Worm (Caenorhabditis elegans) whole organism, L4 larva: ENCODE data around the gene C09B7.2.

Experiments
- F10B5.3 ChIP-seq: sonication (generic microtip); optimal IDR thresholded peaks from 2 replicates; lab custom pipeline; 2016; ENCODE audit warnings: mild to moderate bottlenecking, missing genetic modification characterization, missing compliant biosample characterization
- F37D6.2 ChIP-seq: sonication (generic microtip); optimal IDR thresholded peaks from 2 replicates; lab custom pipeline; 2016; ENCODE audit warnings: mild to moderate bottlenecking, missing genetic modification characterization, missing compliant biosample characterization
- F49E8.2 ChIP-seq: sonication (generic microtip); optimal IDR thresholded peaks from 2 replicates; lab custom pipeline; 2016; ENCODE audit warnings: missing compliant biosample characterization, mild to moderate bottlenecking, missing genetic modification characterization, borderline replicate concordance
- T20F7.1 ChIP-seq: fragments of 200-800 bp; sonication (Bioruptor generic); optimal IDR thresholded peaks from 2 replicates; lab custom pipeline; 2018; ENCODE audit warnings: mild to moderate bottlenecking, missing genetic modification characterization, missing compliant biosample characterization
- T26A8.4 ChIP-seq: fragments of 200-800 bp; sonication (Bioruptor generic); IDR thresholded peaks from 2 replicates; pipeline ENCODE4 v1.3.6; 2022; ENCODE audit warnings: missing genetic modification characterization, missing compliant biosample characterization
- Y48G9A.11 ChIP-seq: fragments of 200-800 bp; sonication (Bioruptor generic); IDR thresholded peaks from 2 replicates; pipeline ENCODE4 v1.3.6; 2022; ENCODE audit warnings: missing genetic modification reagents, missing genetic modification characterization, missing compliant biosample characterization
- arid-1 ChIP-seq: fragments of 200-800 bp; sonication (Bioruptor generic); conservative IDR thresholded peaks from 2 replicates; pipeline ENCODE4 v1.3.6; 2022; ENCODE audit warnings: missing genetic modification reagents, missing genetic modification characterization, missing compliant biosample characterization
- attf-4 ChIP-seq: sonication (generic microtip); optimal IDR thresholded peaks from 3 replicates; lab custom pipeline; 2017; ENCODE audit warnings: missing biosample characterization, missing genetic modification characterization
- ceh-20 ChIP-seq: fragments of 200-800 bp; sonication (Bioruptor generic); IDR thresholded peaks from 2 replicates; pipeline ENCODE4 v1.3.6; 2022; ENCODE audit warnings: missing genetic modification reagents, missing genetic modification characterization, missing compliant biosample characterization
- daf-16 ChIP-seq, 3 experiments: sonication (generic microtip); optimal IDR thresholded peaks; 2 replicates each; lab custom pipeline; 2016 to 2017; ENCODE audit warnings: missing genetic modification characterization in 3 of 3, missing genetic modification reagents in 3 of 3, mild to moderate bottlenecking in 2 of 3, missing compliant biosample characterization in 2 of 3, missing biosample characterization in 1 of 3, moderate library complexity in 1 of 3
- dmd-6 ChIP-seq: fragments of 200-800 bp; sonication (Bioruptor generic); IDR thresholded peaks from 2 replicates; pipeline ENCODE4 v1.3.6; 2022; ENCODE audit warnings: missing genetic modification reagents, missing genetic modification characterization, missing compliant biosample characterization
- dpl-1 ChIP-seq: fragments of 150-350 bp; optimal IDR thresholded peaks from 2 replicates; lab custom pipeline; 2014; ENCODE audit warnings: missing biosample characterization, missing genetic modification reagents, missing genetic modification characterization
- duxl-1 ChIP-seq: sonication (generic microtip); optimal IDR thresholded peaks from 2 replicates; lab custom pipeline; 2016; ENCODE audit warnings: mild to moderate bottlenecking, missing genetic modification characterization, moderate library complexity, missing compliant biosample characterization; ENCODE audit not compliant: poor library complexity
- dve-1 ChIP-seq: sonication (generic microtip); optimal IDR thresholded peaks from 2 replicates; lab custom pipeline; 2017; ENCODE audit warnings: antibody characterized with exemption, mild to moderate bottlenecking, missing genetic modification characterization, missing compliant biosample characterization; ENCODE audit not compliant: insufficient read depth
- fkh-10 ChIP-seq: fragments of 150-350 bp; optimal IDR thresholded peaks from 2 replicates; lab custom pipeline; 2014; ENCODE audit warnings: missing biosample characterization, missing genetic modification reagents, missing genetic modification characterization
- hif-1 ChIP-seq, 2 experiments: sonication (generic microtip); optimal IDR thresholded peaks; 2 replicates each; lab custom pipeline; 2016 to 2017; ENCODE audit warnings: missing compliant biosample characterization in 2 of 2, missing genetic modification characterization in 2 of 2, missing genetic modification reagents in 2 of 2, missing genotype in 2 of 2, mild to moderate bottlenecking in 1 of 2
- hlh-11 ChIP-seq: fragments of 200-800 bp; sonication (Bioruptor generic); optimal IDR thresholded peaks from 2 replicates; lab custom pipeline; 2018; ENCODE audit warnings: mild to moderate bottlenecking, missing genetic modification characterization, missing compliant biosample characterization
- hlh-30 ChIP-seq: sonication (generic microtip); optimal IDR thresholded peaks from 2 replicates; lab custom pipeline; 2017; ENCODE audit warnings: antibody characterized with exemption, mild to moderate bottlenecking, missing genetic modification characterization, missing compliant biosample characterization; ENCODE audit not compliant: insufficient read depth
- hmg-1.1 ChIP-seq: fragments of 200-800 bp; sonication (Bioruptor generic); IDR thresholded peaks from 2 replicates; pipeline ENCODE4 v1.3.6; 2022; ENCODE audit warnings: missing genetic modification reagents, missing genetic modification characterization, missing compliant biosample characterization
- jun-1 ChIP-seq: fragments of 150-350 bp; optimal IDR thresholded peaks from 2 replicates; lab custom pipeline; 2014; ENCODE audit warnings: missing biosample characterization, missing genetic modification reagents, missing genetic modification characterization
- lin-13 ChIP-seq: fragments of 150-350 bp; optimal IDR thresholded peaks from 2 replicates; lab custom pipeline; 2014; ENCODE audit warnings: missing biosample characterization, missing genetic modification reagents, missing genetic modification characterization
- lin-15B ChIP-seq: fragments of 150-350 bp; sonication (generic microtip); optimal IDR thresholded peaks from 3 replicates; lab custom pipeline; 2014; ENCODE audit warnings: missing biosample characterization, missing genetic modification characterization
- lin-29 ChIP-seq: fragments of 200-800 bp; sonication (Bioruptor generic); IDR thresholded peaks from 2 replicates; pipeline ENCODE4 v1.3.6; 2022; ENCODE audit warnings: missing genetic modification reagents, missing genetic modification characterization, missing compliant biosample characterization
- lin-38 ChIP-seq: fragments of 200-800 bp; sonication (Bioruptor generic); IDR thresholded peaks from 2 replicates; pipeline ENCODE4 v1.3.6; 2022; ENCODE audit warnings: missing genetic modification reagents, missing genetic modification characterization, missing compliant biosample characterization
- lsy-2 ChIP-seq, 2 experiments: fragments of 150-350 bp in 1 of 2; sonication (generic microtip) in 1 of 2; optimal IDR thresholded peaks; 2 replicates each; lab custom pipeline; 2014 to 2017; ENCODE audit warnings: missing biosample characterization in 2 of 2, missing genetic modification characterization in 2 of 2
- mdl-1 ChIP-seq, 2 experiments: fragments of 150-350 bp in 1 of 2; sonication (generic microtip) in 1 of 2; optimal IDR thresholded peaks; 2 replicates each; lab custom pipeline; 2014 to 2017; ENCODE audit warnings: missing biosample characterization in 2 of 2, missing genetic modification characterization in 2 of 2
- mdt-29 ChIP-seq: fragments of 200-800 bp; sonication (Bioruptor generic); IDR thresholded peaks from 2 replicates; pipeline ENCODE4 v1.3.6; 2022; ENCODE audit warnings: missing genetic modification reagents, missing genetic modification characterization, missing compliant biosample characterization
- mep-1 ChIP-seq: fragments of 150-350 bp; sonication (generic microtip); optimal IDR thresholded peaks from 3 replicates; lab custom pipeline; 2014; ENCODE audit warnings: missing biosample characterization, missing genetic modification characterization
- mes-2 ChIP-seq: sonication (generic microtip); optimal IDR thresholded peaks from 2 replicates; lab custom pipeline; 2016; ENCODE audit warnings: missing genotype, mild to moderate bottlenecking, missing genetic modification characterization, missing compliant biosample characterization; ENCODE audit not compliant: poor library complexity, severe bottlenecking
- nhr-11 ChIP-seq: fragments of 150-350 bp; optimal IDR thresholded peaks from 2 replicates; lab custom pipeline; 2014; ENCODE audit warnings: missing biosample characterization, missing genetic modification characterization
- nhr-237 ChIP-seq: sonication (generic microtip); optimal IDR thresholded peaks from 2 replicates; lab custom pipeline; 2017; ENCODE audit warnings: missing biosample characterization, missing genetic modification characterization
- nhr-28 ChIP-seq: fragments of 150-350 bp; optimal IDR thresholded peaks from 2 replicates; lab custom pipeline; 2014; ENCODE audit warnings: missing biosample characterization, missing genetic modification characterization
- nhr-48 ChIP-seq: sonication (generic microtip); optimal IDR thresholded peaks from 2 replicates; lab custom pipeline; 2016; ENCODE audit warnings: mild to moderate bottlenecking, missing genetic modification characterization, missing compliant biosample characterization
- nhr-6 ChIP-seq: fragments of 150-350 bp; optimal IDR thresholded peaks from 2 replicates; lab custom pipeline; 2014; ENCODE audit warnings: missing biosample characterization, missing genetic modification characterization
- nhr-77 ChIP-seq: fragments of 150-350 bp; optimal IDR thresholded peaks from 2 replicates; lab custom pipeline; 2014; ENCODE audit warnings: missing biosample characterization, missing genetic modification characterization
- pha-4 ChIP-seq, 2 experiments: fragments of 150-350 bp in 1 of 2; fragments of 200-800 bp in 1 of 2; sonication (Bioruptor generic) in 1 of 2; IDR thresholded peaks in 1 of 2; optimal IDR thresholded peaks in 1 of 2; 2 replicates each; pipeline versions ENCODE4 v1.3.6 to Lab custom; 2014 to 2022; ENCODE audit warnings: missing genetic modification characterization in 2 of 2, missing genetic modification reagents in 2 of 2, missing biosample characterization in 1 of 2, missing compliant biosample characterization in 1 of 2
- rbr-2 ChIP-seq: sonication (generic microtip); optimal IDR thresholded peaks from 2 replicates; lab custom pipeline; 2016; ENCODE audit warnings: missing genotype, missing genetic modification characterization, missing compliant biosample characterization
- set-16 ChIP-seq: fragments of 200-800 bp; sonication (Bioruptor generic); IDR thresholded peaks from 2 replicates; pipeline ENCODE4 v1.3.6; 2022; ENCODE audit warnings: missing genetic modification reagents, missing genetic modification characterization, missing compliant biosample characterization
- skn-1 ChIP-seq: fragments of 150-350 bp; optimal IDR thresholded peaks from 2 replicates; lab custom pipeline; 2014; ENCODE audit warnings: missing biosample characterization, missing genetic modification characterization
- tra-1 ChIP-seq: fragments of 200-800 bp; sonication (Bioruptor generic); IDR thresholded peaks from 2 replicates; pipeline ENCODE4 v1.3.6; 2022; ENCODE audit warnings: missing genetic modification reagents, missing genetic modification characterization, missing compliant biosample characterization
- unc-62 ChIP-seq, 3 experiments: fragments of 150-350 bp in 1 of 3; sonication (generic microtip); optimal IDR thresholded peaks in 2 of 3; peaks in 1 of 3; 1 replicate in 1 of 3; 2 replicates in 2 of 3; lab custom pipeline; 2014 to 2017; ENCODE audit warnings: missing biosample characterization in 3 of 3, missing genetic modification characterization in 3 of 3, missing genetic modification reagents in 3 of 3, missing genotype in 1 of 3
- ztf-11 ChIP-seq: fragments of 150-350 bp; optimal IDR thresholded peaks from 2 replicates; lab custom pipeline; 2014; ENCODE audit warnings: missing biosample characterization, missing genetic modification characterization

C09B7.2 gene

DNA sequence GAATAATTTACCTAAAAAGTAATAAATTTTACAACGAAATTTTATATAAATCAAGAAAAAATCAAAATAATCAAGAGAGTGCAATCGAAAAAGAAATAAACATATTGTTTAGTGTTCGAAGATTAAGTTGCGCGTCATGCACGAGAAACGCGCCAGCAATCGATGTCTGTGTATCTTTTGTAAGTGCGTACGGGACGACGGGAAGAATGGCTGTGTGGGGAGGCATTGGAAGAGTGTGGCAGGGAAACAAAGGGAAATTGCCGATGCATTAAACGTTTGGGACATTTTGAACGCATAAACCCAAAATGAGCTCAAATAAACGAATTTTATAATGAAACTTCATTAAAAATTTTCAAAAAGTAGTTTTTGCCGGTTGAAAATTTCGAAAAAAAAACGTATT is 19.2 kb downstream of the C09B7.2 start, which contains the start of gene immt-1 (continued):
- TF ChIP-seq fkh-10 (GFP tag; lab: Kevin White, UChicago) (peak; percentile 44), jun-1 (no peak)

DNA sequence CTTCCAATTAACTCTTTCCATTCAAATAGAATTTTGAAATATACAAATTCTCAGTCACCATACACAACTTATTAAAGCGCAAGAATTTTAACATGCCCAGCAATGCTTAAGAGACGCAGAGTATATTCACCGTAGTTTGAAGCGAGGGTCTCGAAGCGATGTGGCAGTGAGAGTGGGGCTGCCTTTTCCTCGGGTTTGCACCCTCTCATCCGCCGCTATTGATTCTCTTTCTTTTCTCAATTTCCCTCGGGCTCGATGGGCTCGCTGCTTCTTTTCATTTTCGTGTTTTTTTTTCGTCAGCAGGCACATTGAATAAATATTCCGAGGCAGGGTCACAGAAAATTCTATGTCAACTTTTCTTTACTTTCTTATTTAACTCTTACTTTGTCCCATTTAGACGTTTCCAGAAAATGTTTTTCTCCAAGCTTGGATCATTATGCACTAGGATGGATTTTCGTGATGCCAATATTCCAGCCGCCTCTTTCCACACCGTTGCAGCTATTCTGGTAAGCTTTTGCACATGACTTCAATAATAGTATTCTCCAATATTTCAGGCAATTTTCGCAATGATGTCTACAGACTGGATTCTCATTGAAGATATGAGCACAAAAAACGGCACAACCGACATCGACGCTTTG is 20.8 kb downstream of the C09B7.2 start, which contains the start of gene T14G11.1:
T14G11.1 (plus strand) TSS at position 408 of the 638 bp plus-strand sequence.
- TF ChIP-seq lin-15B (tag; lab: Kevin White, UChicago) (no peak), skn-1 (no peak), dpl-1 (peak; percentile 36), ceh-20 (no peak), set-16 (GFP tag; lab: Robert Waterston, UW) (peak; percentile 34; the same call in 1 of the 2 replicates), mes-2 (tag; lab: Kevin White, UChicago) (peak; percentile 83), hif-1 (tag; optimal IDR thresholded peaks at IDR 0.05; lab: Kevin White, UChicago) (peak in 1 of 2 experiments; percentile 57), lin-29 (GFP tag; lab: Robert Waterston, UW) (no peak), dve-1 (tag; lab: Kevin White, UChicago) (peak; percentile 69), ztf-11 (tag; lab: Kevin White, UChicago) (no peak), fkh-10 (GFP tag; lab: Kevin White, UChicago) (peak; percentile 70), tra-1 (GFP tag; lab: Robert Waterston, UW) (no peak), hmg-1.1 (GFP tag; lab: Robert Waterston, UW) (peak; percentile 82), nhr-237 (tag; lab: Kevin White, UChicago) (no peak), nhr-11 (peak; percentile 46), T26A8.4 (peak; percentile 53; the same call in 1 of the 2 replicates), F37D6.2 (tag; lab: Kevin White, UChicago) (peak; percentile 19), lin-38 (GFP tag; lab: Robert Waterston, UW) (no peak), daf-16 (GFP tag; optimal IDR thresholded peaks at IDR 0.05; lab: Kevin White, UChicago) (peak in 1 of 2 experiments; percentile 26), daf-16 (tag; optimal IDR thresholded peaks at IDR 0.05; lab: Kevin White, UChicago) (peak; percentile 49), pha-4 (GFP tag; IDR thresholded peaks at IDR 0.05; lab: Robert Waterston, UW) (no peak), pha-4 (tag; optimal IDR thresholded peaks at IDR 0.05; lab: Kevin White, UChicago) (peak; percentile 7), lsy-2 (tag; optimal IDR thresholded peaks at IDR 0.05; lab: Kevin White, UChicago) (peak; percentile 91 to 98), nhr-48 (peak; percentile 9), lin-13 (GFP tag; lab: Kevin White, UChicago) (peak; percentile 43), Y48G9A.11 (GFP tag; lab: Robert Waterston, UW) (no peak), mdt-29 (no peak), arid-1 (GFP tag; lab: Robert Waterston, UW) (0 out of 2 replicates have a peak, but pooled peaks have one; percentile 45), nhr-28 (peak; percentile 62), nhr-77 (tag; lab: Kevin White, UChicago) (peak; percentile 15), rbr-2 (tag; lab: Kevin White, UChicago) (peak; percentile 74), hlh-30 (peak; percentile 88), attf-4 (no peak), unc-62 (GFP tag; optimal IDR thresholded peaks at IDR 0.05 in 1 of 2; lab: Kevin White, UChicago) (peak in 1 of 2 experiments; percentile 90), unc-62 (tag; optimal IDR thresholded peaks at IDR 0.05; lab: Kevin White, UChicago) (no peak), duxl-1 (peak; percentile 45), nhr-6 (tag; lab: Kevin White, UChicago) (peak; percentile 21), dmd-6 (GFP tag; lab: Robert Waterston, UW) (0 out of 2 replicates have a peak, but pooled peaks have one; percentile 17), F10B5.3 (tag; lab: Kevin White, UChicago) (no peak), mdl-1 (tag; optimal IDR thresholded peaks at IDR 0.05; lab: Kevin White, UChicago) (peak in 1 of 2 experiments; percentile 46), T20F7.1 (GFP tag; lab: Kevin White, UChicago) (no peak), F49E8.2 (tag; lab: Kevin White, UChicago) (no peak), hlh-11 (peak; percentile 57), mep-1 (tag; lab: Kevin White, UChicago) (peak; percentile 82)
- TF ChIP-seq, all 104 proteins: peak for 27
